Fruit fly (Drosophila melanogaster) whole organism, embryonic: ENCODE results near the gene Sas-4.

Source experiments
- Abd-B ChIP-seq: fragments of 200-800 bp; sonication (Bioruptor generic); optimal IDR thresholded peaks from 2 replicates; lab custom pipeline; 2018; ENCODE audit warnings: missing biosample characterization, mild to moderate bottlenecking, missing genetic modification characterization, moderate library complexity
- Adf1 ChIP-seq: fragments of 200-800 bp; sonication (Bioruptor generic); IDR thresholded peaks from 2 replicates; pipeline ENCODE4 v1.3.6; 2022; ENCODE audit warnings: missing biosample characterization, missing genetic modification characterization
- Atf-2 ChIP-seq: fragments of 200-800 bp; sonication (Bioruptor generic); optimal IDR thresholded peaks from 2 replicates; lab custom pipeline; 2016; ENCODE audit warnings: missing biosample characterization, missing genetic modification characterization
- Atf6 ChIP-seq: fragments of 200-800 bp; sonication (Bioruptor generic); IDR thresholded peaks from 2 replicates; pipeline ENCODE4 v1.3.6; 2022; ENCODE audit warnings: missing biosample characterization, missing genetic modification characterization
- Blimp-1 ChIP-seq: fragments of 200-800 bp; sonication (Bioruptor generic); optimal IDR thresholded peaks from 3 replicates; lab custom pipeline; 2018; ENCODE audit warnings: missing biosample characterization, missing genetic modification characterization, mild to moderate bottlenecking, moderate library complexity, missing genetic modification reagents
- CG10979 ChIP-seq: fragments of 200-800 bp; sonication (Bioruptor generic); optimal IDR thresholded peaks from 2 replicates; lab custom pipeline; 2018; ENCODE audit warnings: missing biosample characterization, mild to moderate bottlenecking, missing genetic modification characterization, moderate library complexity
- CG11398 ChIP-seq: fragments of 200-800 bp; sonication (Bioruptor generic); optimal IDR thresholded peaks from 2 replicates; lab custom pipeline; 2016; ENCODE audit warnings: missing biosample characterization, missing genetic modification characterization
- CG11456 ChIP-seq: fragments of 200-800 bp; sonication (Bioruptor generic); IDR thresholded peaks from 3 replicates; pipeline ENCODE4 v1.3.6; 2022; ENCODE audit warnings: missing biosample characterization, missing genetic modification characterization
- CG12071 ChIP-seq: fragments of 200-800 bp; sonication (Bioruptor generic); optimal IDR thresholded peaks from 3 replicates; lab custom pipeline; 2018; ENCODE audit warnings: missing biosample characterization, mild to moderate bottlenecking, missing genetic modification characterization
- CG12942 ChIP-seq: fragments of 200-800 bp; sonication (Bioruptor generic); optimal IDR thresholded peaks from 3 replicates; lab custom pipeline; 2016; ENCODE audit warnings: missing biosample characterization, missing genetic modification characterization
- CG16863 ChIP-seq: fragments of 200-800 bp; sonication (Bioruptor generic); optimal IDR thresholded peaks from 3 replicates; lab custom pipeline; 2016; ENCODE audit warnings: missing biosample characterization, missing genetic modification characterization
- CG17361 ChIP-seq: fragments of 200-800 bp; sonication (Bioruptor generic); IDR thresholded peaks from 3 replicates; pipeline ENCODE4 v1.3.6; 2022; ENCODE audit warnings: missing biosample characterization, missing genetic modification characterization
- CG2129 ChIP-seq: fragments of 200-800 bp; sonication (Bioruptor generic); IDR thresholded peaks from 2 replicates; pipeline ENCODE4 v1.3.6; 2022; ENCODE audit warnings: missing biosample characterization, missing genetic modification characterization; ENCODE audit not compliant: partially characterized antibody
- CG2202 ChIP-seq: fragments of 200-800 bp; sonication (Bioruptor generic); optimal IDR thresholded peaks from 2 replicates; lab custom pipeline; 2018; ENCODE audit warnings: missing biosample characterization, mild to moderate bottlenecking, missing genetic modification characterization
- CG30431 ChIP-seq: fragments of 200-800 bp; sonication (Bioruptor generic); optimal IDR thresholded peaks from 2 replicates; lab custom pipeline; 2017; ENCODE audit warnings: missing biosample characterization, missing genetic modification characterization
- CG3163 ChIP-seq: fragments of 200-800 bp; sonication (Bioruptor generic); optimal IDR thresholded peaks from 3 replicates; lab custom pipeline; 2016; ENCODE audit warnings: missing biosample characterization, missing genetic modification characterization
- CG32532 ChIP-seq: fragments of 200-800 bp; sonication (Bioruptor generic); IDR thresholded peaks from 2 replicates; pipeline ENCODE4 v1.3.6; 2022; ENCODE audit warnings: missing biosample characterization, missing genetic modification characterization
- CG43689 ChIP-seq: fragments of 200-800 bp; sonication (Bioruptor generic); IDR thresholded peaks from 2 replicates; pipeline ENCODE4 v1.3.6; 2022; ENCODE audit warnings: missing biosample characterization, missing genetic modification characterization
- CG4617 ChIP-seq: fragments of 200-800 bp; sonication (Bioruptor generic); optimal IDR thresholded peaks from 3 replicates; lab custom pipeline; 2016; ENCODE audit warnings: missing biosample characterization, missing genetic modification characterization, borderline replicate concordance
- CG7357 ChIP-seq: fragments of 200-800 bp; sonication (Bioruptor generic); IDR thresholded peaks from 3 replicates; pipeline ENCODE4 v1.3.6; 2022; ENCODE audit warnings: missing biosample characterization, missing genetic modification characterization
- Camta ChIP-seq: fragments of 200-800 bp; sonication (Bioruptor generic); optimal IDR thresholded peaks from 2 replicates; lab custom pipeline; 2016; ENCODE audit warnings: missing biosample characterization, missing genetic modification characterization
- Dp ChIP-seq: fragments of 200-800 bp; sonication (Bioruptor generic); optimal IDR thresholded peaks from 2 replicates; lab custom pipeline; 2018; ENCODE audit warnings: missing biosample characterization, mild to moderate bottlenecking, missing genetic modification characterization, moderate library complexity
- Dref ChIP-seq: fragments of 200-800 bp; sonication (Bioruptor generic); IDR thresholded peaks from 2 replicates; pipeline ENCODE4 v1.3.6; 2022; ENCODE audit warnings: missing biosample characterization, missing genetic modification characterization
- Ets65A ChIP-seq: fragments of 200-800 bp; sonication (Bioruptor generic); peaks from one replicate; lab custom pipeline; 2016; ENCODE audit warnings: missing biosample characterization, missing genetic modification characterization
- Hand ChIP-seq: fragments of 200-800 bp; sonication (Bioruptor generic); optimal IDR thresholded peaks from 2 replicates; lab custom pipeline; 2017; ENCODE audit warnings: mild to moderate bottlenecking, missing biosample characterization, missing genetic modification reagents, missing genetic modification characterization
- Jarid2 ChIP-seq: fragments of 200-800 bp; sonication (Bioruptor generic); optimal IDR thresholded peaks from 3 replicates; lab custom pipeline; 2017; ENCODE audit warnings: mild to moderate bottlenecking, missing biosample characterization, missing genetic modification reagents, missing genetic modification characterization
- NC2β ChIP-seq: fragments of 200-800 bp; sonication (Bioruptor generic); optimal IDR thresholded peaks from 2 replicates; lab custom pipeline; 2016; ENCODE audit warnings: missing biosample characterization, missing genetic modification characterization
- Nf-YB ChIP-seq: fragments of 200-800 bp; sonication (Bioruptor generic); optimal IDR thresholded peaks from 3 replicates; lab custom pipeline; 2019; ENCODE audit warnings: missing biosample characterization, mild to moderate bottlenecking, missing genetic modification characterization, moderate library complexity
- Sin3A ChIP-seq: fragments of >200 bp; optimal IDR thresholded peaks from 2 replicates; lab custom pipeline; 2018
- Stat92E ChIP-seq, 3 experiments: fragments of >200 bp in 2 of 3; fragments of 200-800 bp in 1 of 3; sonication (Bioruptor generic) in 1 of 3; optimal IDR thresholded peaks; 2 replicates each; lab custom pipeline; 2017 to 2019; ENCODE audit warnings: missing biosample characterization in 3 of 3, missing genetic modification characterization in 3 of 3, mild to moderate bottlenecking in 1 of 3, moderate library complexity in 1 of 3
- Xbp1 ChIP-seq: fragments of 200-800 bp; sonication (Bioruptor generic); optimal IDR thresholded peaks from 3 replicates; lab custom pipeline; 2016; ENCODE audit warnings: missing biosample characterization, mild to moderate bottlenecking, missing genetic modification characterization
- ab ChIP-seq: fragments of 200-800 bp; sonication (Bioruptor generic); optimal IDR thresholded peaks from 2 replicates; lab custom pipeline; 2016; ENCODE audit warnings: missing biosample characterization, missing genetic modification characterization
- bsh ChIP-seq, 2 experiments: fragments of 200-800 bp; sonication (Bioruptor generic); optimal IDR thresholded peaks; 2 replicates each; lab custom pipeline; 2017 to 2018; ENCODE audit warnings: mild to moderate bottlenecking in 2 of 2, missing biosample characterization in 2 of 2, missing genetic modification characterization in 2 of 2, moderate library complexity in 1 of 2
- cad ChIP-seq: fragments of >200 bp; optimal IDR thresholded peaks from 2 replicates; lab custom pipeline; 2017; ENCODE audit warnings: missing biosample characterization, missing genetic modification characterization
- chif ChIP-seq, 2 experiments: fragments of 200-800 bp; sonication (Bioruptor generic); optimal IDR thresholded peaks; 3 replicates each; lab custom pipeline; 2016; ENCODE audit warnings: missing biosample characterization in 2 of 2, missing genetic modification characterization in 2 of 2
- fd3F ChIP-seq: fragments of 200-800 bp; sonication (Bioruptor generic); optimal IDR thresholded peaks from 2 replicates; lab custom pipeline; 2018; ENCODE audit warnings: missing biosample characterization, mild to moderate bottlenecking, missing genetic modification characterization, moderate library complexity
- fd96Cb ChIP-seq: fragments of 200-800 bp; sonication (Bioruptor generic); optimal IDR thresholded peaks from 2 replicates; lab custom pipeline; 2018; ENCODE audit warnings: missing biosample characterization, mild to moderate bottlenecking, missing genetic modification characterization, moderate library complexity
- gsb-n ChIP-seq: fragments of 200-800 bp; sonication (Bioruptor generic); optimal IDR thresholded peaks from 3 replicates; lab custom pipeline; 2018; ENCODE audit warnings: missing biosample characterization, mild to moderate bottlenecking, missing genetic modification characterization
- h ChIP-seq: fragments of >200 bp; optimal IDR thresholded peaks from 2 replicates; lab custom pipeline; 2017
- jumu ChIP-seq: fragments of 200-800 bp; sonication (Bioruptor generic); optimal IDR thresholded peaks from 3 replicates; lab custom pipeline; 2016; ENCODE audit warnings: missing biosample characterization, missing genetic modification characterization
- mam ChIP-seq: fragments of 200-800 bp; sonication (Bioruptor generic); optimal IDR thresholded peaks from 3 replicates; lab custom pipeline; 2016; ENCODE audit warnings: missing biosample characterization, missing genetic modification characterization
- mirr ChIP-seq: fragments of 200-800 bp; sonication (Bioruptor generic); optimal IDR thresholded peaks from 3 replicates; lab custom pipeline; 2018; ENCODE audit warnings: missing biosample characterization, mild to moderate bottlenecking, missing genetic modification characterization
- phol ChIP-seq: fragments of 200-800 bp; sonication (Bioruptor generic); optimal IDR thresholded peaks from 3 replicates; lab custom pipeline; 2018; ENCODE audit warnings: missing biosample characterization, mild to moderate bottlenecking, missing genetic modification characterization, moderate library complexity
- prd ChIP-seq, 3 experiments: fragments of >200 bp in 2 of 3; fragments of 200-800 bp in 1 of 3; sonication (Bioruptor generic) in 1 of 3; optimal IDR thresholded peaks in 2 of 3; IDR thresholded peaks in 1 of 3; 2 replicates in 2 of 3; 3 replicates in 1 of 3; pipeline versions ENCODE4 v1.3.6 to Lab custom; 2017 to 2022; ENCODE audit warnings: missing biosample characterization in 1 of 3, missing genetic modification characterization in 1 of 3
- salm ChIP-seq: fragments of 200-800 bp; sonication (Bioruptor generic); optimal IDR thresholded peaks from 2 replicates; lab custom pipeline; 2018; ENCODE audit warnings: missing biosample characterization, mild to moderate bottlenecking, missing genetic modification characterization
- scrt ChIP-seq: fragments of 200-800 bp; sonication (Bioruptor generic); optimal IDR thresholded peaks from 2 replicates; lab custom pipeline; 2018; ENCODE audit warnings: missing biosample characterization, mild to moderate bottlenecking, missing genetic modification characterization, moderate library complexity
- ssp ChIP-seq: fragments of 200-800 bp; sonication (Bioruptor generic); IDR thresholded peaks from 2 replicates; pipeline ENCODE4 v1.3.6; 2022; ENCODE audit warnings: missing biosample characterization, missing genetic modification characterization
- tin ChIP-seq: fragments of 200-800 bp; sonication (Bioruptor generic); optimal IDR thresholded peaks from 3 replicates; lab custom pipeline; 2016; ENCODE audit warnings: missing biosample characterization, missing genetic modification characterization
- tll ChIP-seq, 2 experiments: fragments of 200-800 bp in 1 of 2; fragments of >200 bp in 1 of 2; sonication (Bioruptor generic) in 1 of 2; optimal IDR thresholded peaks; 2 replicates each; lab custom pipeline; 2017 to 2019; ENCODE audit warnings: missing biosample characterization in 2 of 2, missing genetic modification characterization in 2 of 2, mild to moderate bottlenecking in 1 of 2, moderate library complexity in 1 of 2
- vvl ChIP-seq: fragments of 200-800 bp; sonication (Bioruptor generic); IDR thresholded peaks from 2 replicates; pipeline ENCODE4 v1.3.6; 2022; ENCODE audit warnings: missing biosample characterization, missing genetic modification characterization

The Sas-4 gene

dm6 chr3R:7171384-7172099 is 20.4 kb downstream of the Sas-4 start (continued):
- TF ChIP-seq NC2β (GFP tag; lab: Kevin White, UChicago) = no peak
- TF ChIP-seq CG17361 (GFP tag; lab: Robert Waterston, UW) = no peak
- no peak for TF ChIP-seq Camta (GFP tag; lab: Kevin White, UChicago)
- 0 out of 2 replicates have a peak, but pooled peaks have one; percentile 23 for TF ChIP-seq vvl (GFP tag; lab: Robert Waterston, UW)
- no peak for TF ChIP-seq Sin3A (lab: Kevin White, UChicago)
- no peak for TF ChIP-seq cad (GFP tag; lab: Kevin White, UChicago)
- no peak for TF ChIP-seq Abd-B
- peak; percentile 2 for TF ChIP-seq tin
- TF ChIP-seq ab (GFP tag; lab: Kevin White, UChicago) = no peak
- TF ChIP-seq CG2202 (tag; lab: Kevin White, UChicago) = no peak
- no peak for TF ChIP-seq CG4617 (GFP tag; lab: Kevin White, UChicago)
- TF ChIP-seq Dp = no peak
- TF ChIP-seq Dref = no peak
- no peak for TF ChIP-seq CG16863
- TF ChIP-seq fd3F (GFP tag; lab: Kevin White, UChicago) = no peak
- TF ChIP-seq gsb-n (tag; lab: Kevin White, UChicago) = peak; percentile 22
- TF ChIP-seq scrt = no peak
- TF ChIP-seq tll (GFP tag; optimal IDR thresholded peaks at IDR 0.05; lab: Kevin White, UChicago) = no peak
- no peak for TF ChIP-seq CG43689 (GFP tag; lab: Robert Waterston, UW)
- TF ChIP-seq CG32532 (GFP tag; lab: Robert Waterston, UW) = no peak
- no peak for TF ChIP-seq CG12942 (GFP tag; lab: Kevin White, UChicago)
- no peak for TF ChIP-seq CG12071
- TF ChIP-seq Jarid2 (GFP tag; lab: Kevin White, UChicago) = no peak
- peak; percentile 91 for TF ChIP-seq Ets65A (GFP tag; lab: Kevin White, UChicago)
- no peak for TF ChIP-seq jumu (GFP tag; lab: Kevin White, UChicago)
- no peak for TF ChIP-seq salm (tag; lab: Kevin White, UChicago)
- no peak for TF ChIP-seq fd96Cb (tag; lab: Kevin White, UChicago)
- peak; percentile 62 for TF ChIP-seq CG10979
- TF ChIP-seq ssp (GFP tag; lab: Robert Waterston, UW) = no peak
- TF ChIP-seq CG30431 (GFP tag; lab: Kevin White, UChicago) = no peak
- no peak; the same call in 2 of the 3 replicates for TF ChIP-seq CG7357 (GFP tag; lab: Robert Waterston, UW)
- no peak for TF ChIP-seq CG2129 (GFP tag; lab: Robert Waterston, UW)
- no peak for TF ChIP-seq h (lab: Kevin White, UChicago)
- TF ChIP-seq Atf-2 (GFP tag; lab: Kevin White, UChicago) = no peak
- TF ChIP-seq Atf6 (GFP tag; lab: Robert Waterston, UW) = no peak
- TF ChIP-seq Adf1 (GFP tag; lab: Robert Waterston, UW) = no peak
- TF ChIP-seq mirr (GFP tag; lab: Kevin White, UChicago) = no peak
- peak; percentile 57 for TF ChIP-seq Blimp-1 (GFP tag; lab: Kevin White, UChicago)
- TF ChIP-seq bsh (GFP tag; optimal IDR thresholded peaks at IDR 0.05; lab: Kevin White, UChicago) = peak in 1 of 2 experiments; percentile 67
- no peak for TF ChIP-seq Stat92E (GFP tag; optimal IDR thresholded peaks at IDR 0.05; lab: Kevin White, UChicago)
- TF ChIP-seq Hand = no peak
- no peak for TF ChIP-seq prd (optimal IDR thresholded peaks at IDR 0.05; lab: Kevin White, UChicago)
- peak; percentile 18; the same call in 1 of the 3 replicates for TF ChIP-seq prd (GFP tag; IDR thresholded peaks at IDR 0.05; lab: Robert Waterston, UW)
- TF ChIP-seq CG11398 (GFP tag; lab: Kevin White, UChicago) = no peak
- peak in 1 of 2 experiments; percentile 12 for TF ChIP-seq chif (GFP tag; optimal IDR thresholded peaks at IDR 0.05; lab: Kevin White, UChicago)
- TF ChIP-seq CG3163 (GFP tag; lab: Kevin White, UChicago) = no peak
- peak; percentile 19 for TF ChIP-seq phol
- no peak for TF ChIP-seq mam (GFP tag; lab: Kevin White, UChicago)
- TF ChIP-seq Xbp1 (GFP tag; lab: Kevin White, UChicago) = peak; percentile 5
- TF ChIP-seq CG11456 = no peak
- no peak for TF ChIP-seq Nf-YB (GFP tag; lab: Kevin White, UChicago)
